Fruit fly (Drosophila melanogaster): ENCODE results near the gene Cyp4ac2.
A peak's percentile ranks its signal among the peaks of the same experiment; 100 is the strongest.

Gene Cyp4ac2

DNA sequence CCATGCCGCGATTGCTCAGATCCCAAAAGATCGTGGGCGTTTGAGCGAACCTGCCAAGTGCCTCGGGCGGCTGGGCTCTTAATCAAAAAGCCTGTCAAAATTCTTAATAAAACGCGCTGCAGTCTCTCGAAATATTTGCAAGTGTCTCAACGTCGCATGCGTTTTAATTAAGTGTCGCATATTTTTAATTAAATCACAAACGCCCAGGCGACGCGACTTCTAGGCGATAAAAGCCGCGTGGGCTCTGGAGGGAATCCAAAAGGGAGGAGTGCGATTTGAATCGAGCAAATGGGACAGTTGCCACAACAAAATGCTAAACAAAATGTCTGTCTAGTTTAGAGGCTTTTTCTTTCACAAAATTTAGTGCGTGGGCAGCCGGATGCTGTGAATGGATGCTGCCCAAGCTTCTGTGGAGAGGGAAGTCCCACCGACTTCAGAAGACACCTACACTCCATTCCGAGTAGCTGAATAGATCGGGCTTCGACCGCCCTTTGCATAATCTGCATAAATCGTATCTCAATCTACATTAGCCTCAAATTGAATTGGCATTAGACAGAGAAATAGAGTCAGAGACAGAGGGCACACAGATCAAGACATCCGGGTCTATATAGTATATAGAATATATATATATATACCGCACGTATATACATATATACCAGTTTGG, 39.2 kb upstream of the Cyp4ac2 start:
- no peak for TF ChIP-seq CG1620 (GFP tag; optimal IDR thresholded peaks at IDR 0.05)
- no peak for TF ChIP-seq toe (GFP tag; optimal IDR thresholded peaks at IDR 0.05)
- no peak for TF ChIP-seq Crg-1 (GFP tag; optimal IDR thresholded peaks at IDR 0.05)
- TF ChIP-seq CG33017 (tag; optimal IDR thresholded peaks at IDR 0.05) = no peak

- no peak for TF ChIP-seq cnc (optimal IDR thresholded peaks at IDR 0.05)
- TF ChIP-seq CG7045 (GFP tag; optimal IDR thresholded peaks at IDR 0.05) = no peak
- TF ChIP-seq Clk (GFP tag; optimal IDR thresholded peaks at IDR 0.05) = no peak
- TF ChIP-seq Mnt (GFP tag; optimal IDR thresholded peaks at IDR 0.05) = no peak
- TF ChIP-seq toe (GFP tag; optimal IDR thresholded peaks at IDR 0.05) = no peak
- no peak for TF ChIP-seq CG7101 (tag; optimal IDR thresholded peaks at IDR 0.05)
- TF ChIP-seq CG5204 (GFP tag; optimal IDR thresholded peaks at IDR 0.05) = no peak
- TF ChIP-seq CG14711 (tag; optimal IDR thresholded peaks at IDR 0.05) = no peak
- no peak for TF ChIP-seq Crg-1 (GFP tag; optimal IDR thresholded peaks at IDR 0.05)
- TF ChIP-seq CG33017 (tag; optimal IDR thresholded peaks at IDR 0.05) = no peak
- TF ChIP-seq cic (GFP tag; optimal IDR thresholded peaks at IDR 0.05) = no peak
- no peak for TF ChIP-seq CG12768 (GFP tag; optimal IDR thresholded peaks at IDR 0.05)
- TF ChIP-seq ovo (GFP tag; optimal IDR thresholded peaks at IDR 0.05) = no peak
Measured at dm6 chr2L:5228581-5229077, 37.6 kb upstream of the Cyp4ac2 start.

DNA sequence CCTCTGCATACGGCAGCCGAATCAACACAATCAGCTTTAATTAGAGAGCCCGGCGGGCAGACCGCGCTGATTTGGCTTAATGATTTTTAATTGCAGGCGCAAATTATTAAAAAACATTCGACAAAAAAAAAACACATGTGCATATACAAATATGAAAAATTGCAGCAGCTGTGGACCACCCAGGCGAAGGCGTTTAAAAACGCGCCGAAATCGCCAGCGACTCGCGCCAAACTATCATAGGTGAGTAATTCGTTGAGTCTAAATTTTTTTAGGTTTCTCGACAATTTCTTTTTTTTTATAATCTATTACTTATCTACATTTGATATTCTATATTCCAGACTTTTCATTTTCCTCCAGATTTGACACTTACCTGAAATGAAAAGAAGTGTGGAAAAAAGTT, 37.0 kb upstream of the Cyp4ac2 start:
- TF ChIP-seq Clk (GFP tag; optimal IDR thresholded peaks at IDR 0.05) = no peak
- no peak for TF ChIP-seq Crg-1 (GFP tag; optimal IDR thresholded peaks at IDR 0.05)
- no peak for TF ChIP-seq kay (GFP tag; ENCODE audit: borderline replicate concordance)
- TF ChIP-seq CG5204 (GFP tag; optimal IDR thresholded peaks at IDR 0.05) = no peak
- TF ChIP-seq bab1 (GFP tag; optimal IDR thresholded peaks at IDR 0.05) = no peak
- no peak for TF ChIP-seq Mnt (GFP tag; optimal IDR thresholded peaks at IDR 0.05)
- no peak for TF ChIP-seq CG11617 (GFP tag; optimal IDR thresholded peaks at IDR 0.05)
- no peak for TF ChIP-seq CG12768 (GFP tag; optimal IDR thresholded peaks at IDR 0.05)
- TF ChIP-seq CG7101 (tag; optimal IDR thresholded peaks at IDR 0.05) = no peak
- no peak for TF ChIP-seq CG7045 (GFP tag; optimal IDR thresholded peaks at IDR 0.05)
- no peak for TF ChIP-seq toe (GFP tag; optimal IDR thresholded peaks at IDR 0.05)
- no peak for TF ChIP-seq tj (GFP tag; optimal IDR thresholded peaks at IDR 0.05)
- no peak for TF ChIP-seq CG1620 (GFP tag; optimal IDR thresholded peaks at IDR 0.05)
- TF ChIP-seq pad (GFP tag; optimal IDR thresholded peaks at IDR 0.05) = no peak
- TF ChIP-seq Hr96 (GFP tag; optimal IDR thresholded peaks at IDR 0.05) = no peak
- TF ChIP-seq CG33017 (tag; optimal IDR thresholded peaks at IDR 0.05) = no peak
- TF ChIP-seq CG14711 (tag; optimal IDR thresholded peaks at IDR 0.05) = no peak
- TF ChIP-seq ovo (GFP tag; optimal IDR thresholded peaks at IDR 0.05) = no peak
- no peak for TF ChIP-seq cic (GFP tag; optimal IDR thresholded peaks at IDR 0.05)

- no peak for TF ChIP-seq CG33017 (tag; optimal IDR thresholded peaks at IDR 0.05)
- no peak for TF ChIP-seq cic (GFP tag; optimal IDR thresholded peaks at IDR 0.05)
- TF ChIP-seq Mnt (GFP tag; optimal IDR thresholded peaks at IDR 0.05) = no peak
- no peak for TF ChIP-seq bab1 (GFP tag; optimal IDR thresholded peaks at IDR 0.05)
- TF ChIP-seq CG1620 (GFP tag; optimal IDR thresholded peaks at IDR 0.05) = no peak
- no peak for TF ChIP-seq tj (GFP tag; optimal IDR thresholded peaks at IDR 0.05)
- no peak for TF ChIP-seq CG11617 (GFP tag; optimal IDR thresholded peaks at IDR 0.05)
- no peak for TF ChIP-seq CG7045 (GFP tag; optimal IDR thresholded peaks at IDR 0.05)
- TF ChIP-seq ovo (GFP tag; optimal IDR thresholded peaks at IDR 0.05) = no peak
- TF ChIP-seq CG5204 (GFP tag; optimal IDR thresholded peaks at IDR 0.05) = no peak
- no peak for TF ChIP-seq pad (GFP tag; optimal IDR thresholded peaks at IDR 0.05)
- TF ChIP-seq cnc (optimal IDR thresholded peaks at IDR 0.05) = no peak
- no peak for TF ChIP-seq CG14711 (tag; optimal IDR thresholded peaks at IDR 0.05)
- no peak for TF ChIP-seq CG12768 (GFP tag; optimal IDR thresholded peaks at IDR 0.05)
- no peak for TF ChIP-seq kay (GFP tag; ENCODE audit: borderline replicate concordance)
- no peak for TF ChIP-seq Hr96 (GFP tag; optimal IDR thresholded peaks at IDR 0.05)
- TF ChIP-seq CG7101 (tag; optimal IDR thresholded peaks at IDR 0.05) = no peak
- no peak for TF ChIP-seq toe (GFP tag; optimal IDR thresholded peaks at IDR 0.05)
- no peak for TF ChIP-seq Clk (GFP tag; optimal IDR thresholded peaks at IDR 0.05)
- no peak for TF ChIP-seq Crg-1 (GFP tag; optimal IDR thresholded peaks at IDR 0.05)
Measured at dm6 chr2L:5229735-5230347, 36.4 kb upstream of the Cyp4ac2 start.

DNA sequence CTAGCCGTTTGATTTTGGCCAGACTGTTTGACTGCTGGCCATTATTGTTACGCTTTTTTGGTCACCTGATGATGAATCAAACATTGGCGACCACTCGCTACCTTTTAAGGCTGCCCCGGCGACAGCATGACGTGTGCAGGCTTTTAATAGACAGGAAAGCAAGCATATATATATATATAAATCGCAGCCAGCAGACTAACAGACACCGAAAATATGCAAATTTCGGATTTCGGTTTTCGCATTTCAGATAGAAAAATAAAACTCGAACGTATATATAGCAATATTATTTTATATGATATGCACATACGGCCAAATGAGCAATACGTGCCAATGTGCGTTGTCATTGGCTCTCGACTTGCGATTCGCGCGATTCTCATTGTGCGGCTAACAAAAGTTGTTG, 35.4 kb upstream of the Cyp4ac2 start:
- peak in 1 of 2 experiments; percentile 12 for TF ChIP-seq cnc (optimal IDR thresholded peaks at IDR 0.05)
- no peak for TF ChIP-seq toe (GFP tag; optimal IDR thresholded peaks at IDR 0.05)

DNA sequence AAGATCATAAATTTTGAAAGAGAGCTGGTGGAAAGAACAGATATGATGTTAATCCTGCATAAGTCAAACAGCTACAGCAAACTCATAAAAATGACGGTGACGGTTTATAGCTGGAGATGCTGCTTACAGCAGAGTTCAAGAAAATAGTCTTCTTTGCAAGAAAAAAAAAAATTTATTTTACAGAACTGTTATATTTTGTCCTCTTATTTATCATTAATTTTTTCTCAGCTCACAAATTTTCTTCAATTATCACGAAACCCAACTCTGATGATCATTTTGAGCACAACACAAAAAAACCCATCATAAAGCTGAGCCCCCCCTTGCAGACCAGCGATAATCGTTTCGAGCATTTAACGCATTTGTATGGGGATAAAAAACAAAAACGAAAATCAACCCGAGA, 34.8 kb upstream of the Cyp4ac2 start:
- TF ChIP-seq CG11617 (GFP tag; optimal IDR thresholded peaks at IDR 0.05) (no peak), Clk (GFP tag; optimal IDR thresholded peaks at IDR 0.05) (no peak), kay (GFP tag; ENCODE audit: borderline replicate concordance) (no peak), CG33017 (tag; optimal IDR thresholded peaks at IDR 0.05) (no peak), toe (GFP tag; optimal IDR thresholded peaks at IDR 0.05) (no peak), CG7045 (GFP tag; optimal IDR thresholded peaks at IDR 0.05) (no peak), cic (GFP tag; optimal IDR thresholded peaks at IDR 0.05) (no peak), tj (GFP tag; optimal IDR thresholded peaks at IDR 0.05) (no peak), bab1 (GFP tag; optimal IDR thresholded peaks at IDR 0.05) (no peak), Mnt (GFP tag; optimal IDR thresholded peaks at IDR 0.05) (no peak), CG7101 (tag; optimal IDR thresholded peaks at IDR 0.05) (no peak)

Measured in whole organism, adult.